Fruit fly (Drosophila melanogaster) whole organism, embryonic: ENCODE measurements around the gene CG5861.

Source experiments
- Atf-2 ChIP-seq: fragments of 200-800 bp; sonication (Bioruptor generic); optimal IDR thresholded peaks from 2 replicates; lab custom pipeline; 2016; ENCODE audit warnings: missing biosample characterization, missing genetic modification characterization
- Blimp-1 ChIP-seq: fragments of 200-800 bp; sonication (Bioruptor generic); optimal IDR thresholded peaks from 3 replicates; lab custom pipeline; 2018; ENCODE audit warnings: missing biosample characterization, missing genetic modification characterization, mild to moderate bottlenecking, moderate library complexity, missing genetic modification reagents
- CG15601 ChIP-seq: fragments of 200-800 bp; sonication (Bioruptor generic); optimal IDR thresholded peaks from 3 replicates; lab custom pipeline; 2019; ENCODE audit warnings: missing biosample characterization, mild to moderate bottlenecking, missing genetic modification characterization, moderate library complexity
- CG1602 ChIP-seq: fragments of 200-800 bp; sonication (Bioruptor generic); optimal IDR thresholded peaks from 3 replicates; lab custom pipeline; 2016; ENCODE audit warnings: missing biosample characterization, missing genetic modification characterization
- CG5180 ChIP-seq: fragments of 200-800 bp; sonication (Bioruptor generic); optimal IDR thresholded peaks from 3 replicates; lab custom pipeline; 2017; ENCODE audit warnings: missing biosample characterization, missing genetic modification characterization, mild to moderate bottlenecking, moderate library complexity, missing genetic modification reagents
- CG9215 ChIP-seq: fragments of 200-800 bp; sonication (Bioruptor generic); IDR thresholded peaks from 2 replicates; pipeline ENCODE4 v1.3.6; 2022; ENCODE audit warnings: missing biosample characterization, missing genetic modification characterization
- CTCF ChIP-seq: fragments of 200-800 bp; sonication (Bioruptor generic); optimal IDR thresholded peaks from 2 replicates; lab custom pipeline; 2017; ENCODE audit warnings: missing biosample characterization, mild to moderate bottlenecking, missing genetic modification characterization, moderate library complexity
- Doc3 ChIP-seq: fragments of 200-800 bp; sonication (Bioruptor generic); IDR thresholded peaks from 3 replicates; pipeline ENCODE4 v1.3.6; 2022; ENCODE audit warnings: missing biosample characterization, missing genetic modification characterization; ENCODE audit not compliant: partially characterized antibody
- Mes4 ChIP-seq: fragments of 200-800 bp; sonication (Bioruptor generic); optimal IDR thresholded peaks from 2 replicates; lab custom pipeline; 2016; ENCODE audit warnings: missing biosample characterization, missing genetic modification characterization
- amos ChIP-seq: fragments of 200-800 bp; sonication (Bioruptor generic); IDR thresholded peaks from 2 replicates; pipeline ENCODE4 v1.3.6; 2022; ENCODE audit warnings: missing biosample characterization, missing genetic modification characterization; ENCODE audit not compliant: partially characterized antibody
- ato ChIP-seq: fragments of 200-800 bp; sonication (Bioruptor generic); IDR thresholded peaks from 2 replicates; pipeline ENCODE4 v1.3.6; 2022; ENCODE audit warnings: missing biosample characterization, missing genetic modification characterization; ENCODE audit not compliant: partially characterized antibody
- bbx ChIP-seq: fragments of 200-800 bp; sonication (Bioruptor generic); IDR thresholded peaks from 2 replicates; pipeline ENCODE4 v1.3.6; 2022; ENCODE audit warnings: missing biosample characterization, missing genetic modification characterization; ENCODE audit not compliant: partially characterized antibody
- fd3F ChIP-seq: fragments of 200-800 bp; sonication (Bioruptor generic); optimal IDR thresholded peaks from 2 replicates; lab custom pipeline; 2018; ENCODE audit warnings: missing biosample characterization, mild to moderate bottlenecking, missing genetic modification characterization, moderate library complexity
- fru ChIP-seq: fragments of >200 bp; optimal IDR thresholded peaks from 2 replicates; lab custom pipeline; 2017

DNA sequence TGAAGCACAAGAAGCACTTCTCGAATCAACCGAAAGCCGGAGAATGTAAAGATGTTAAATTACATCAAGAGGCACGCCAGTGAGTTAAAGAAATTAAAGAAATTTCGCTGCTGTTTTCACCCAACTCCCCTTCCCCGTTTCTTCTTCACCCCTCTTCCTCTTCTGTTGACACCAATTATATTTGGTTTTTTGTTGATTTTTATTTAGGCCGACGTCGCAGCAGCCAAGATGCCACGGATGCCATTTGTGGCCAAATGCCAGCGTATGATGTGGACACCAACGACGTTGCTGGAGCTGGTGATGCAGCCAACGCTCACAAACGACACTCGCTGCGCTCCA lies 18.7 kb downstream of the CG5861 start:
- TF ChIP-seq ato (no peak), fd3F (GFP tag; lab: Kevin White, UChicago) (no peak), fru (lab: Kevin White, UChicago) (no peak), bbx (GFP tag; lab: Robert Waterston, UW) (no peak), CG15601 (no peak), Atf-2 (GFP tag; lab: Kevin White, UChicago) (no peak), CG1602 (GFP tag; lab: Kevin White, UChicago) (no peak), Mes4 (GFP tag; lab: Kevin White, UChicago) (no peak), amos (GFP tag; lab: Robert Waterston, UW) (no peak), CTCF (GFP tag; lab: Kevin White, UChicago) (no peak), Doc3 (GFP tag; lab: Robert Waterston, UW) (no peak), Blimp-1 (no peak), CG5180 (GFP tag; lab: Kevin White, UChicago) (no peak), CG9215 (GFP tag; lab: Robert Waterston, UW) (no peak)
